Worm (Caenorhabditis elegans): ENCODE measurements around the gene Y45F10D.16.

Gene Y45F10D.16

ce11 chrIV:13788652-13789051, 12.4 kb downstream of the Y45F10D.16 start, which contains the start of the genes sas-6 and Y45F10D.7 (continued):
- TF ChIP-seq F26F4.8 (GFP tag; conservative IDR thresholded peaks at IDR 0.05) (no peak), hlh-11 (tag; optimal IDR thresholded peaks at IDR 0.05) (no peak), lin-38 (GFP tag; IDR thresholded peaks at IDR 0.05) (peak; percentile 67), dve-1 (tag; optimal IDR thresholded peaks at IDR 0.05; ENCODE audit: insufficient read depth) (peak; percentile 25), ZK546.5 (tag; optimal IDR thresholded peaks at IDR 0.05) (no peak), nhr-237 (tag; optimal IDR thresholded peaks at IDR 0.05) (no peak), hlh-30 (tag; optimal IDR thresholded peaks at IDR 0.05; ENCODE audit: insufficient read depth) (peak; percentile 72), ceh-82 (tag; optimal IDR thresholded peaks at IDR 0.05) (no peak), Y105C5A.15 (GFP tag; IDR thresholded peaks at IDR 0.05) (no peak), nhr-10 (tag; optimal IDR thresholded peaks at IDR 0.05) (no peak), unc-39 (tag; optimal IDR thresholded peaks at IDR 0.05) (no peak), dmd-8 (GFP tag; IDR thresholded peaks at IDR 0.05) (no peak), egl-27 (tag; optimal IDR thresholded peaks at IDR 0.05) (no peak), ceh-62 (tag; optimal IDR thresholded peaks at IDR 0.05) (no peak), mxl-3 (GFP tag; optimal IDR thresholded peaks at IDR 0.05) (no peak), mdl-1 (tag; optimal IDR thresholded peaks at IDR 0.05) (no peak), set-16 (GFP tag; IDR thresholded peaks at IDR 0.05) (no peak), ama-1 (optimal IDR thresholded peaks at IDR 0.05) (peak; percentile 11), nhr-48 (tag; optimal IDR thresholded peaks at IDR 0.05) (no peak), nhr-41 (GFP tag; IDR thresholded peaks at IDR 0.05) (no peak), tra-1 (GFP tag; IDR thresholded peaks at IDR 0.05) (no peak), daf-16 (GFP tag; optimal IDR thresholded peaks at IDR 0.05) (no peak), daf-16 (tag; optimal IDR thresholded peaks at IDR 0.05) (no peak), lsy-2 (tag; optimal IDR thresholded peaks at IDR 0.05) (peak; percentile 92 to 99), dmd-9 (GFP tag; IDR thresholded peaks at IDR 0.05) (no peak), unc-62 (GFP tag; optimal IDR thresholded peaks at IDR 0.05 in 1 of 2) (peak in 1 of 2 experiments; percentile 40), unc-62 (tag; optimal IDR thresholded peaks at IDR 0.05) (no peak), ceh-44 (GFP tag; IDR thresholded peaks at IDR 0.05) (no peak), nhr-76 (tag; optimal IDR thresholded peaks at IDR 0.05) (no peak), R02D3.7 (tag; optimal IDR thresholded peaks at IDR 0.05) (no peak), F49E8.2 (tag; optimal IDR thresholded peaks at IDR 0.05; ENCODE audit: borderline replicate concordance) (no peak), lir-3 (tag; optimal IDR thresholded peaks at IDR 0.05) (no peak), jun-1 (tag; optimal IDR thresholded peaks at IDR 0.05) (no peak), mxl-2 (GFP tag; conservative IDR thresholded peaks at IDR 0.05) (no peak), nhr-111 (GFP tag; optimal IDR thresholded peaks at IDR 0.05) (no peak), lin-13 (GFP tag; optimal IDR thresholded peaks at IDR 0.05) (peak; percentile 61), F10B5.3 (tag; optimal IDR thresholded peaks at IDR 0.05) (no peak), egl-43 (GFP tag; IDR thresholded peaks at IDR 0.05) (no peak), aly-2 (tag; optimal IDR thresholded peaks at IDR 0.05) (no peak), pha-4 (GFP tag; IDR thresholded peaks at IDR 0.05) (no peak), pha-4 (tag; optimal IDR thresholded peaks at IDR 0.05) (no peak), zag-1 (tag; optimal IDR thresholded peaks at IDR 0.05) (no peak), D1046.2 (GFP tag; IDR thresholded peaks at IDR 0.05) (no peak), ceh-28 (tag; optimal IDR thresholded peaks at IDR 0.05) (no peak), sdz-12 (GFP tag; optimal IDR thresholded peaks at IDR 0.05) (no peak), ceh-20 (GFP tag; IDR thresholded peaks at IDR 0.05) (no peak), dpl-1 (GFP tag; optimal IDR thresholded peaks at IDR 0.05) (peak; percentile 89), duxl-1 (tag; optimal IDR thresholded peaks at IDR 0.05; ENCODE audit: poor library complexity) (no peak), fos-1 (tag; optimal IDR thresholded peaks at IDR 0.05) (no peak), Y5F2A.4 (GFP tag; optimal IDR thresholded peaks at IDR 0.05) (no peak), hmg-1.1 (GFP tag; IDR thresholded peaks at IDR 0.05) (no peak), ceh-32 (tag; optimal IDR thresholded peaks at IDR 0.05; ENCODE audit: poor library complexity) (no peak), Y48G9A.11 (GFP tag; IDR thresholded peaks at IDR 0.05) (no peak)
